Worm (Caenorhabditis elegans): ENCODE results near the gene R07B1.6.

DNA sequence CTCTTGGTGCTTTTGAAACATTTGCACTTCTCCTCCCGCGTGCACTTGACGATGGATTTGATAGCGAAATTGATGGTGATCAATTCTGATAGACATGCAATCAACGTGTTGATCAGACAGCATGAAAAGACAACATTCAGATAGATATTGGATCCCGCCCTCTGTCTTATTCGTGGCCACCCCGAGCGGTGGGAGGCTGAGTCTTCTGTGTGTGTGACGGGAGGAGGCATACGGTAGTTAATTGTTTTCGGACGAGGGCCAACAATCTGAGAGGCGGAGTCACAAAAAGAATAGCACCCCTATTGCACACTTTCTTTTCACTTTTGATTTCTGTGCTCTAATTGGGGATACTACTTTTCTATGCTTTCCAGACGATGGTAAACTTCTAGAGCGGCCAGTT lies 20.5 kb upstream of the R07B1.6 start:
- no peak for TF ChIP-seq lsl-1 (GFP tag; optimal IDR thresholded peaks at IDR 0.05)
- no peak for TF ChIP-seq snpc-1.3 (tag; optimal IDR thresholded peaks at IDR 0.05; ENCODE audit: insufficient read depth)
- TF ChIP-seq unc-62 (GFP tag; optimal IDR thresholded peaks at IDR 0.05) = no peak
- no peak for TF ChIP-seq F23B12.7 (tag; optimal IDR thresholded peaks at IDR 0.05; ENCODE audit: insufficient read depth)
- TF ChIP-seq hlh-26 (GFP tag; conservative IDR thresholded peaks at IDR 0.05) = no peak
- no peak for TF ChIP-seq ztf-26 (tag; optimal IDR thresholded peaks at IDR 0.05)

Data from whole organism, young adult.